Fruit fly (Drosophila melanogaster) Kc167 (cell line): ENCODE results near the gene CG31816.

Experiments
- Sin3A ChIP-seq: fragments of >200 bp; optimal IDR thresholded peaks from 2 replicates; lab custom pipeline; 2018; ENCODE audit warnings: missing external identifiers
- insv ChIP-seq: fragments of >200 bp; optimal IDR thresholded peaks from 3 replicates; lab custom pipeline; 2018; ENCODE audit warnings: missing external identifiers

dm6 chr2L:16521345-16522285 lies 20.7 kb upstream of the CG31816 start:
- no peak for TF ChIP-seq insv (lab: Kevin White, UChicago)
- no peak for TF ChIP-seq Sin3A (lab: Kevin White, UChicago)
